Worm (Caenorhabditis elegans): ENCODE results near the gene F55G11.8.

ce11 chrIV:12994376-12994775, 31.8 kb downstream of the F55G11.8 start, which contains the start of gene K10D11.4:
- TF ChIP-seq spr-1 (tag; optimal IDR thresholded peaks at IDR 0.05) = no peak
- no peak for TF ChIP-seq ama-1 (optimal IDR thresholded peaks at IDR 0.05)
- no peak for TF ChIP-seq mdl-1 (tag; optimal IDR thresholded peaks at IDR 0.05)
- TF ChIP-seq ceh-32 (tag; optimal IDR thresholded peaks at IDR 0.05; ENCODE audit: poor library complexity) = no peak
- no peak for TF ChIP-seq aly-2 (tag; optimal IDR thresholded peaks at IDR 0.05)
- no peak for TF ChIP-seq dve-1 (tag; optimal IDR thresholded peaks at IDR 0.05; ENCODE audit: insufficient read depth)
- TF ChIP-seq ZK546.5 (tag; optimal IDR thresholded peaks at IDR 0.05) = no peak
- TF ChIP-seq lin-38 (GFP tag; IDR thresholded peaks at IDR 0.05) = no peak
- TF ChIP-seq nhr-11 (tag; optimal IDR thresholded peaks at IDR 0.05) = no peak
- TF ChIP-seq nhr-77 (tag; optimal IDR thresholded peaks at IDR 0.05) = no peak
- no peak for TF ChIP-seq fos-1 (tag; optimal IDR thresholded peaks at IDR 0.05)
- TF ChIP-seq unc-39 (tag; optimal IDR thresholded peaks at IDR 0.05) = no peak
- TF ChIP-seq ctbp-1 (GFP tag; IDR thresholded peaks at IDR 0.05) = no peak

Data from whole organism, L4 larva.